Worm (Caenorhabditis elegans) whole organism, L4 larva: Measurements from ENCODE around the gene F09F7.6.

Experiments
- D1046.2 ChIP-seq: fragments of 200-800 bp; sonication (Bioruptor generic); IDR thresholded peaks from 2 replicates; pipeline ENCODE4 v1.3.6; 2022; ENCODE audit warnings: missing genetic modification characterization, missing compliant biosample characterization
- F26F4.8 ChIP-seq: fragments of 200-800 bp; sonication (Bioruptor generic); conservative IDR thresholded peaks from 2 replicates; pipeline ENCODE4 v1.3.6; 2022; ENCODE audit warnings: missing genetic modification characterization, missing compliant biosample characterization
- R02D3.7 ChIP-seq: fragments of 150-350 bp; sonication (generic microtip); optimal IDR thresholded peaks from 3 replicates; lab custom pipeline; 2014; ENCODE audit warnings: missing biosample characterization, missing genetic modification characterization
- Y105C5A.15 ChIP-seq: fragments of 200-800 bp; sonication (Bioruptor generic); IDR thresholded peaks from 2 replicates; pipeline ENCODE4 v1.3.6; 2022; ENCODE audit warnings: missing genetic modification characterization, missing compliant biosample characterization
- aha-1 ChIP-seq: fragments of 150-350 bp; peaks from one replicate; lab custom pipeline; 2014; ENCODE audit warnings: missing biosample characterization, missing genetic modification characterization
- aly-2 ChIP-seq: sonication (generic microtip); optimal IDR thresholded peaks from 2 replicates; lab custom pipeline; 2018; ENCODE audit warnings: missing biosample characterization, missing genetic modification characterization
- ama-1 ChIP-seq: fragments of 150-350 bp; optimal IDR thresholded peaks from 2 replicates; lab custom pipeline; 2014; ENCODE audit warnings: inconsistent platforms, mixed read lengths
- arid-1 ChIP-seq: fragments of 200-800 bp; sonication (Bioruptor generic); conservative IDR thresholded peaks from 2 replicates; pipeline ENCODE4 v1.3.6; 2022; ENCODE audit warnings: missing genetic modification reagents, missing genetic modification characterization, missing compliant biosample characterization
- attf-4 ChIP-seq: sonication (generic microtip); optimal IDR thresholded peaks from 3 replicates; lab custom pipeline; 2017; ENCODE audit warnings: missing biosample characterization, missing genetic modification characterization
- ceh-28 ChIP-seq: fragments of 150-350 bp; optimal IDR thresholded peaks from 2 replicates; lab custom pipeline; 2014; ENCODE audit warnings: missing biosample characterization, missing genetic modification reagents, missing genetic modification characterization
- ceh-44 ChIP-seq: fragments of 200-800 bp; sonication (Bioruptor generic); IDR thresholded peaks from 2 replicates; pipeline ENCODE4 v1.3.6; 2022; ENCODE audit warnings: missing genetic modification reagents, missing genetic modification characterization, missing compliant biosample characterization
- ceh-82 ChIP-seq: sonication (generic microtip); optimal IDR thresholded peaks from 2 replicates; lab custom pipeline; 2017; ENCODE audit warnings: missing biosample characterization, missing genetic modification characterization
- ces-1 ChIP-seq: fragments of 150-350 bp; sonication (generic microtip); optimal IDR thresholded peaks from 4 replicates; lab custom pipeline; 2014; ENCODE audit warnings: missing biosample characterization, missing genetic modification reagents, missing genetic modification characterization
- daf-16 ChIP-seq, 3 experiments: sonication (generic microtip); optimal IDR thresholded peaks; 2 replicates each; lab custom pipeline; 2016 to 2017; ENCODE audit warnings: missing genetic modification characterization in 3 of 3, missing genetic modification reagents in 3 of 3, mild to moderate bottlenecking in 2 of 3, missing compliant biosample characterization in 2 of 3, missing biosample characterization in 1 of 3, moderate library complexity in 1 of 3
- dmd-6 ChIP-seq: fragments of 200-800 bp; sonication (Bioruptor generic); IDR thresholded peaks from 2 replicates; pipeline ENCODE4 v1.3.6; 2022; ENCODE audit warnings: missing genetic modification reagents, missing genetic modification characterization, missing compliant biosample characterization
- duxl-1 ChIP-seq: sonication (generic microtip); optimal IDR thresholded peaks from 2 replicates; lab custom pipeline; 2016; ENCODE audit warnings: mild to moderate bottlenecking, missing genetic modification characterization, moderate library complexity, missing compliant biosample characterization; ENCODE audit not compliant: poor library complexity
- dve-1 ChIP-seq: sonication (generic microtip); optimal IDR thresholded peaks from 2 replicates; lab custom pipeline; 2017; ENCODE audit warnings: antibody characterized with exemption, mild to moderate bottlenecking, missing genetic modification characterization, missing compliant biosample characterization; ENCODE audit not compliant: insufficient read depth
- gei-8 ChIP-seq: fragments of 200-800 bp; sonication (Bioruptor generic); optimal IDR thresholded peaks from 2 replicates; lab custom pipeline; 2018; ENCODE audit warnings: mild to moderate bottlenecking, missing genetic modification characterization, missing compliant biosample characterization
- hlh-11 ChIP-seq: fragments of 200-800 bp; sonication (Bioruptor generic); optimal IDR thresholded peaks from 2 replicates; lab custom pipeline; 2018; ENCODE audit warnings: mild to moderate bottlenecking, missing genetic modification characterization, missing compliant biosample characterization
- hlh-30 ChIP-seq: sonication (generic microtip); optimal IDR thresholded peaks from 2 replicates; lab custom pipeline; 2017; ENCODE audit warnings: antibody characterized with exemption, mild to moderate bottlenecking, missing genetic modification characterization, missing compliant biosample characterization; ENCODE audit not compliant: insufficient read depth
- hmg-1.1 ChIP-seq: fragments of 200-800 bp; sonication (Bioruptor generic); IDR thresholded peaks from 2 replicates; pipeline ENCODE4 v1.3.6; 2022; ENCODE audit warnings: missing genetic modification reagents, missing genetic modification characterization, missing compliant biosample characterization
- jun-1 ChIP-seq: fragments of 150-350 bp; optimal IDR thresholded peaks from 2 replicates; lab custom pipeline; 2014; ENCODE audit warnings: missing biosample characterization, missing genetic modification reagents, missing genetic modification characterization
- lin-13 ChIP-seq: fragments of 150-350 bp; optimal IDR thresholded peaks from 2 replicates; lab custom pipeline; 2014; ENCODE audit warnings: missing biosample characterization, missing genetic modification reagents, missing genetic modification characterization
- lin-38 ChIP-seq: fragments of 200-800 bp; sonication (Bioruptor generic); IDR thresholded peaks from 2 replicates; pipeline ENCODE4 v1.3.6; 2022; ENCODE audit warnings: missing genetic modification reagents, missing genetic modification characterization, missing compliant biosample characterization
- lir-3 ChIP-seq: sonication (generic microtip); optimal IDR thresholded peaks from 2 replicates; lab custom pipeline; 2016; ENCODE audit warnings: mild to moderate bottlenecking, missing genetic modification characterization, missing compliant biosample characterization
- lsy-2 ChIP-seq, 2 experiments: fragments of 150-350 bp in 1 of 2; sonication (generic microtip) in 1 of 2; optimal IDR thresholded peaks; 2 replicates each; lab custom pipeline; 2014 to 2017; ENCODE audit warnings: missing biosample characterization in 2 of 2, missing genetic modification characterization in 2 of 2
- madf-9 ChIP-seq: fragments of 200-800 bp; sonication (Bioruptor generic); conservative IDR thresholded peaks from 2 replicates; pipeline ENCODE4 v1.3.6; 2022; ENCODE audit warnings: missing genetic modification reagents, missing genetic modification characterization, missing compliant biosample characterization
- mdl-1 ChIP-seq, 2 experiments: fragments of 150-350 bp in 1 of 2; sonication (generic microtip) in 1 of 2; optimal IDR thresholded peaks; 2 replicates each; lab custom pipeline; 2014 to 2017; ENCODE audit warnings: missing biosample characterization in 2 of 2, missing genetic modification characterization in 2 of 2
- mes-2 ChIP-seq: sonication (generic microtip); optimal IDR thresholded peaks from 2 replicates; lab custom pipeline; 2016; ENCODE audit warnings: missing genotype, mild to moderate bottlenecking, missing genetic modification characterization, missing compliant biosample characterization; ENCODE audit not compliant: poor library complexity, severe bottlenecking
- mxl-3 ChIP-seq: fragments of 200-800 bp; sonication (Bioruptor generic); optimal IDR thresholded peaks from 2 replicates; lab custom pipeline; 2018; ENCODE audit warnings: mild to moderate bottlenecking, missing genetic modification characterization, missing compliant biosample characterization
- nhr-102 ChIP-seq: sonication (generic microtip); optimal IDR thresholded peaks from 2 replicates; lab custom pipeline; 2016; ENCODE audit warnings: mild to moderate bottlenecking, missing genetic modification characterization, moderate library complexity, missing compliant biosample characterization
- nhr-25 ChIP-seq: sonication (generic microtip); optimal IDR thresholded peaks from 2 replicates; lab custom pipeline; 2017; ENCODE audit warnings: missing genetic modification characterization, mild to moderate bottlenecking, missing compliant biosample characterization, antibody characterized with exemption, moderate library complexity, borderline replicate concordance; ENCODE audit not compliant: insufficient read depth
- nhr-28 ChIP-seq: fragments of 150-350 bp; optimal IDR thresholded peaks from 2 replicates; lab custom pipeline; 2014; ENCODE audit warnings: missing biosample characterization, missing genetic modification characterization
- nhr-42 ChIP-seq: fragments of 200-800 bp; sonication (Bioruptor generic); IDR thresholded peaks from 2 replicates; pipeline ENCODE4 v1.3.6; 2022; ENCODE audit warnings: missing genetic modification characterization, missing compliant biosample characterization
- nhr-48 ChIP-seq: sonication (generic microtip); optimal IDR thresholded peaks from 2 replicates; lab custom pipeline; 2016; ENCODE audit warnings: mild to moderate bottlenecking, missing genetic modification characterization, missing compliant biosample characterization
- nhr-76 ChIP-seq: fragments of 150-350 bp; optimal IDR thresholded peaks from 2 replicates; lab custom pipeline; 2014; ENCODE audit warnings: missing biosample characterization, missing genetic modification characterization
- php-3 ChIP-seq: fragments of 200-800 bp; sonication (Bioruptor generic); IDR thresholded peaks from 2 replicates; pipeline ENCODE4 v1.3.6; 2022; ENCODE audit warnings: missing genetic modification reagents, missing genetic modification characterization, missing compliant biosample characterization
- pqm-1 ChIP-seq: sonication (generic microtip); optimal IDR thresholded peaks from 2 replicates; lab custom pipeline; 2017; ENCODE audit warnings: missing biosample characterization, missing genetic modification characterization
- saeg-2 ChIP-seq: fragments of 200-800 bp; sonication (Bioruptor generic); IDR thresholded peaks from 2 replicates; pipeline ENCODE4 v1.3.6; 2022; ENCODE audit warnings: missing genetic modification reagents, missing genetic modification characterization, missing compliant biosample characterization
- snpc-1.2 ChIP-seq: fragments of 200-800 bp; sonication (Bioruptor generic); IDR thresholded peaks from 2 replicates; pipeline ENCODE4 v1.3.6; 2022; ENCODE audit warnings: missing genetic modification reagents, missing genetic modification characterization, missing compliant biosample characterization
- tag-97 ChIP-seq: fragments of 200-800 bp; sonication (Bioruptor generic); IDR thresholded peaks from 2 replicates; pipeline ENCODE4 v1.3.6; 2022; ENCODE audit warnings: missing genetic modification characterization, missing compliant biosample characterization
- tra-1 ChIP-seq: fragments of 200-800 bp; sonication (Bioruptor generic); IDR thresholded peaks from 2 replicates; pipeline ENCODE4 v1.3.6; 2022; ENCODE audit warnings: missing genetic modification reagents, missing genetic modification characterization, missing compliant biosample characterization
- unc-39 ChIP-seq: sonication (generic microtip); optimal IDR thresholded peaks from 2 replicates; lab custom pipeline; 2017; ENCODE audit warnings: missing biosample characterization, missing genetic modification characterization
- vab-7 ChIP-seq: fragments of 200-800 bp; sonication (Bioruptor generic); IDR thresholded peaks from 2 replicates; pipeline ENCODE4 v1.3.6; 2022; ENCODE audit warnings: missing genetic modification reagents, missing genetic modification characterization, missing compliant biosample characterization
- zag-1 ChIP-seq: fragments of 150-350 bp; optimal IDR thresholded peaks from 2 replicates; lab custom pipeline; 2014; ENCODE audit warnings: missing biosample characterization, missing genetic modification characterization
- zfp-2 ChIP-seq: sonication (generic microtip); optimal IDR thresholded peaks from 2 replicates; lab custom pipeline; 2016; ENCODE audit warnings: mild to moderate bottlenecking, missing genetic modification characterization, missing compliant biosample characterization
- zip-11 ChIP-seq: fragments of 200-800 bp; sonication (Bioruptor generic); IDR thresholded peaks from 2 replicates; pipeline ENCODE4 v1.3.6; 2022; ENCODE audit warnings: missing genetic modification characterization, missing compliant biosample characterization

The F09F7.6 gene

ce11 chrIII:5594350-5594749 lies 42.4 kb upstream of the F09F7.6 start:
- TF ChIP-seq Y105C5A.15 (GFP tag; lab: Robert Waterston, UW) = no peak
- TF ChIP-seq hlh-11 = no peak
- no peak for TF ChIP-seq R02D3.7 (tag; lab: Kevin White, UChicago)
- TF ChIP-seq madf-9 (GFP tag; lab: Robert Waterston, UW) = 0 out of 2 replicates have a peak, but pooled peaks have one; percentile 17
- no peak for TF ChIP-seq tra-1 (GFP tag; lab: Robert Waterston, UW)
- TF ChIP-seq ceh-28 (tag; lab: Kevin White, UChicago) = no peak
- peak; percentile 80 for TF ChIP-seq ama-1
- TF ChIP-seq aly-2 = no peak
- TF ChIP-seq attf-4 (tag; lab: Kevin White, UChicago) = no peak
- no peak; the same call in 1 of the 2 replicates for TF ChIP-seq dmd-6
- TF ChIP-seq nhr-28 = peak; percentile 43
- TF ChIP-seq tag-97 (GFP tag; lab: Robert Waterston, UW) = no peak
- TF ChIP-seq pqm-1 (tag; lab: Kevin White, UChicago) = no peak
- no peak for TF ChIP-seq saeg-2 (GFP tag; lab: Robert Waterston, UW)
- TF ChIP-seq mes-2 = peak; percentile 62
- TF ChIP-seq dve-1 (tag; lab: Kevin White, UChicago) = peak; percentile 28
- no peak for TF ChIP-seq unc-39 (tag; lab: Kevin White, UChicago)
- TF ChIP-seq hlh-30 (tag; lab: Kevin White, UChicago) = no peak
- TF ChIP-seq nhr-42 = no peak
- TF ChIP-seq hmg-1.1 (GFP tag; lab: Robert Waterston, UW) = peak; percentile 38; the same call in 1 of the 2 replicates
- TF ChIP-seq snpc-1.2 = no peak
- TF ChIP-seq ces-1 (GFP tag; lab: Kevin White, UChicago) = no peak
- TF ChIP-seq nhr-102 (tag; lab: Kevin White, UChicago) = no peak
- TF ChIP-seq ceh-44 (GFP tag; lab: Robert Waterston, UW) = no peak
- TF ChIP-seq D1046.2 (GFP tag; lab: Robert Waterston, UW) = no peak
- TF ChIP-seq mxl-3 (GFP tag; lab: Kevin White, UChicago) = peak; percentile 43
- TF ChIP-seq zfp-2 (tag; lab: Kevin White, UChicago) = no peak
- TF ChIP-seq mdl-1 (tag; optimal IDR thresholded peaks at IDR 0.05; lab: Kevin White, UChicago) = peak in 1 of 2 experiments; percentile 22
- peak in 1 of 2 experiments; percentile 37 for TF ChIP-seq lsy-2 (tag; optimal IDR thresholded peaks at IDR 0.05; lab: Kevin White, UChicago)
- TF ChIP-seq nhr-48 (tag; lab: Kevin White, UChicago) = no peak
- TF ChIP-seq php-3 (GFP tag; lab: Robert Waterston, UW) = no peak
- no peak for TF ChIP-seq vab-7 (GFP tag; lab: Robert Waterston, UW)
- TF ChIP-seq duxl-1 (tag; lab: Kevin White, UChicago) = no peak
- peak in 1 of 2 experiments; percentile 7 for TF ChIP-seq daf-16 (GFP tag; optimal IDR thresholded peaks at IDR 0.05; lab: Kevin White, UChicago)
- no peak for TF ChIP-seq daf-16 (tag; optimal IDR thresholded peaks at IDR 0.05; lab: Kevin White, UChicago)
- TF ChIP-seq gei-8 (GFP tag; lab: Kevin White, UChicago) = no peak
- TF ChIP-seq zip-11 (GFP tag; lab: Robert Waterston, UW) = no peak
- no peak for TF ChIP-seq nhr-76
- TF ChIP-seq F26F4.8 (GFP tag; lab: Robert Waterston, UW) = no peak
- no peak for TF ChIP-seq ceh-82 (tag; lab: Kevin White, UChicago)
- TF ChIP-seq jun-1 = no peak
- TF ChIP-seq lir-3 (tag; lab: Kevin White, UChicago) = no peak
- peak; percentile 76 for TF ChIP-seq nhr-25 (tag; lab: Kevin White, UChicago)
- peak; percentile 32 for TF ChIP-seq lin-38 (GFP tag; lab: Robert Waterston, UW)
- 0 out of 2 replicates have a peak, but pooled peaks have one; percentile 26 for TF ChIP-seq arid-1
- no peak for TF ChIP-seq zag-1
- no peak for TF ChIP-seq lin-13 (GFP tag; lab: Kevin White, UChicago)
- TF ChIP-seq aha-1 (tag; lab: Kevin White, UChicago) = peak; percentile 38
